Worm (Caenorhabditis elegans) whole organism, midembryonic: ENCODE results near the gene F20G2.5.

Experiments
- T22C8.4 ChIP-seq: fragments of 200-800 bp; sonication (Bioruptor generic); IDR thresholded peaks from 2 replicates; pipeline ENCODE4 v1.3.6; 2022; ENCODE audit warnings: missing genetic modification characterization, missing compliant biosample characterization
- cog-1 ChIP-seq: sonication (generic microtip); optimal IDR thresholded peaks from 2 replicates; lab custom pipeline; 2016; ENCODE audit warnings: missing genetic modification characterization, missing compliant biosample characterization
- flt-1 ChIP-seq: fragments of 200-800 bp; sonication (Bioruptor generic); IDR thresholded peaks from 2 replicates; pipeline ENCODE4 v1.3.6; 2022; ENCODE audit warnings: missing genetic modification characterization, missing compliant biosample characterization
- klf-2 ChIP-seq: fragments of 200-800 bp; sonication (Bioruptor generic); conservative IDR thresholded peaks from 2 replicates; pipeline ENCODE4 v1.3.6; 2022; ENCODE audit warnings: missing genetic modification reagents, missing genetic modification characterization, missing compliant biosample characterization
- med-1 ChIP-seq: sonication (generic microtip); optimal IDR thresholded peaks from 2 replicates; lab custom pipeline; 2017; ENCODE audit warnings: missing genetic modification characterization, mild to moderate bottlenecking, missing compliant biosample characterization, antibody characterized with exemption, missing genetic modification reagents; ENCODE audit not compliant: insufficient read depth
- ref-1 ChIP-seq: fragments of 200-800 bp; sonication (Bioruptor generic); conservative IDR thresholded peaks from 2 replicates; pipeline ENCODE4 v1.3.6; 2022; ENCODE audit warnings: missing genetic modification reagents, missing genetic modification characterization, missing compliant biosample characterization
- tab-1 ChIP-seq: fragments of 200-800 bp; sonication (Bioruptor generic); IDR thresholded peaks from 2 replicates; pipeline ENCODE4 v1.3.6; 2022; ENCODE audit warnings: missing genetic modification characterization, missing compliant biosample characterization
- ztf-23 ChIP-seq: fragments of 200-800 bp; sonication (Bioruptor generic); IDR thresholded peaks from 2 replicates; pipeline ENCODE4 v1.3.6; 2022; ENCODE audit warnings: missing genetic modification reagents, missing genetic modification characterization, missing compliant biosample characterization
- ztf-29 ChIP-seq: fragments of 200-800 bp; sonication (Bioruptor generic); IDR thresholded peaks from 2 replicates; pipeline ENCODE4 v1.3.6; 2022; ENCODE audit warnings: missing genetic modification reagents, missing genetic modification characterization, missing compliant biosample characterization

ce11 chrV:13724781-13725180, 46.5 kb upstream of the F20G2.5 start, which contains the start of gene F35E12.2:
- TF ChIP-seq ztf-23 (GFP tag; lab: Robert Waterston, UW) (no peak), flt-1 (no peak), T22C8.4 (GFP tag; lab: Robert Waterston, UW) (no peak), ztf-29 (no peak), tab-1 (GFP tag; lab: Robert Waterston, UW) (no peak), ref-1 (GFP tag; lab: Robert Waterston, UW) (no peak), med-1 (GFP tag; lab: Kevin White, UChicago) (no peak), cog-1 (no peak), klf-2 (GFP tag; lab: Robert Waterston, UW) (no peak)
